Fruit fly (Drosophila melanogaster): Measurements from ENCODE around the gene CG42371.

Gene CG42371

dm6 chr2L:2202853-2203717 is 14.0 kb downstream of the CG42371 start (continued):
- TF ChIP-seq nom (GFP tag; optimal IDR thresholded peaks at IDR 0.05) = peak; percentile 80
- TF ChIP-seq CTCF (GFP tag; optimal IDR thresholded peaks at IDR 0.05) = no peak
- TF ChIP-seq Rx (GFP tag; IDR thresholded peaks at IDR 0.05) = no peak
- TF ChIP-seq CG1024 (GFP tag; IDR thresholded peaks at IDR 0.05) = no peak
- no peak for TF ChIP-seq pnt (GFP tag; optimal IDR thresholded peaks at IDR 0.05)
- no peak for TF ChIP-seq C15 (GFP tag; IDR thresholded peaks at IDR 0.05)
- TF ChIP-seq CG11723 (GFP tag; optimal IDR thresholded peaks at IDR 0.05) = peak; percentile 8
- TF ChIP-seq dati (GFP tag; IDR thresholded peaks at IDR 0.05) = no peak
- TF ChIP-seq en (GFP tag; optimal IDR thresholded peaks at IDR 0.05) = no peak
- no peak for TF ChIP-seq CG18476 (GFP tag; optimal IDR thresholded peaks at IDR 0.05)
- TF ChIP-seq gem (tag; optimal IDR thresholded peaks at IDR 0.05) = no peak
- TF ChIP-seq CG16815 (GFP tag; optimal IDR thresholded peaks at IDR 0.05) = no peak
- TF ChIP-seq CG2889 (GFP tag; IDR thresholded peaks at IDR 0.05) = no peak
- TF ChIP-seq dysf (GFP tag; IDR thresholded peaks at IDR 0.05) = peak; percentile 13; the same call in 2 of the 3 replicates
- TF ChIP-seq Kr (GFP tag; optimal IDR thresholded peaks at IDR 0.05) = no peak
- no peak for TF ChIP-seq HmgD (GFP tag; optimal IDR thresholded peaks at IDR 0.05)
- no peak for TF ChIP-seq klu (GFP tag; IDR thresholded peaks at IDR 0.05)
- no peak for TF ChIP-seq Hr3 (GFP tag; optimal IDR thresholded peaks at IDR 0.05)
- TF ChIP-seq Dip3 (GFP tag; optimal IDR thresholded peaks at IDR 0.05) = no peak
- TF ChIP-seq Deaf1 (tag; optimal IDR thresholded peaks at IDR 0.05) = peak; percentile 53
- no peak for TF ChIP-seq Oli (tag; optimal IDR thresholded peaks at IDR 0.05)
- TF ChIP-seq CG6254 (GFP tag; optimal IDR thresholded peaks at IDR 0.05) = peak; percentile 31
- TF ChIP-seq Oaz (GFP tag; IDR thresholded peaks at IDR 0.05) = no peak
- TF ChIP-seq kni (GFP tag; optimal IDR thresholded peaks at IDR 0.05) = peak; percentile 84
- peak; percentile 12; the same call in 1 of the 2 replicates for TF ChIP-seq amos (GFP tag; IDR thresholded peaks at IDR 0.05; ENCODE audit: partially characterized antibody)
- TF ChIP-seq B-H2 (GFP tag; optimal IDR thresholded peaks at IDR 0.05) = no peak
- no peak for TF ChIP-seq CG2875 (GFP tag; optimal IDR thresholded peaks at IDR 0.05)
- no peak for TF ChIP-seq CG9817 (tag; optimal IDR thresholded peaks at IDR 0.05)
- no peak for TF ChIP-seq eve (GFP tag; optimal IDR thresholded peaks at IDR 0.05)
- no peak for TF ChIP-seq Hr51 (GFP tag; optimal IDR thresholded peaks at IDR 0.05)
- TF ChIP-seq oc (tag; optimal IDR thresholded peaks at IDR 0.05) = no peak
- no peak for TF ChIP-seq ems (GFP tag; optimal IDR thresholded peaks at IDR 0.05)
- no peak for TF ChIP-seq CG8478 (optimal IDR thresholded peaks at IDR 0.05)
- TF ChIP-seq hkb (optimal IDR thresholded peaks at IDR 0.05) = no peak
- TF ChIP-seq hkb (GFP tag; IDR thresholded peaks at IDR 0.05) = 0 out of 2 replicates have a peak, but pooled peaks have one; percentile 33
- TF ChIP-seq CG15696 (tag; optimal IDR thresholded peaks at IDR 0.05) = no peak
- no peak for TF ChIP-seq CG31388 (GFP tag; optimal IDR thresholded peaks at IDR 0.05)
- TF ChIP-seq CG4360 (GFP tag; IDR thresholded peaks at IDR 0.05) = peak; percentile 36; the same call in 1 of the 2 replicates
- no peak for TF ChIP-seq gro (GFP tag; optimal IDR thresholded peaks at IDR 0.05)
- TF ChIP-seq esg (GFP tag; conservative IDR thresholded peaks at IDR 0.05) = no peak
- TF ChIP-seq tio (GFP tag; optimal IDR thresholded peaks at IDR 0.05) = no peak
- no peak for TF ChIP-seq CG17361 (GFP tag; IDR thresholded peaks at IDR 0.05)
- TF ChIP-seq phol (tag; optimal IDR thresholded peaks at IDR 0.05) = no peak
- no peak for TF ChIP-seq prd (optimal IDR thresholded peaks at IDR 0.05)
- TF ChIP-seq prd (GFP tag; IDR thresholded peaks at IDR 0.05) = no peak
- TF ChIP-seq ERR (GFP tag; optimal IDR thresholded peaks at IDR 0.05) = no peak
- no peak for TF ChIP-seq Nf-YA (GFP tag; IDR thresholded peaks at IDR 0.05)
- no peak for TF ChIP-seq CG13123 (GFP tag; optimal IDR thresholded peaks at IDR 0.05)
- no peak for TF ChIP-seq Usf (GFP tag; optimal IDR thresholded peaks at IDR 0.05)
- TF ChIP-seq wdn (GFP tag; IDR thresholded peaks at IDR 0.05) = no peak
- no peak for TF ChIP-seq NC2β (GFP tag; optimal IDR thresholded peaks at IDR 0.05)

Measured in whole organism, embryonic.